Fruit fly (Drosophila melanogaster) whole organism, embryonic: ENCODE results near the gene net.

Experiments used
- Asciz ChIP-seq: fragments of 200-800 bp; sonication (Bioruptor generic); optimal IDR thresholded peaks from 2 replicates; lab custom pipeline; 2017; ENCODE audit warnings: missing biosample characterization, mild to moderate bottlenecking, missing genetic modification characterization, missing genetic modification reagents
- B-H2 ChIP-seq: fragments of 200-800 bp; sonication (Bioruptor generic); optimal IDR thresholded peaks from 2 replicates; lab custom pipeline; 2018; ENCODE audit warnings: missing biosample characterization, mild to moderate bottlenecking, missing genetic modification characterization
- Blimp-1 ChIP-seq: fragments of 200-800 bp; sonication (Bioruptor generic); optimal IDR thresholded peaks from 3 replicates; lab custom pipeline; 2018; ENCODE audit warnings: missing biosample characterization, missing genetic modification characterization, mild to moderate bottlenecking, moderate library complexity, missing genetic modification reagents
- CG10209 ChIP-seq: fragments of 200-800 bp; sonication (Bioruptor generic); optimal IDR thresholded peaks from 3 replicates; lab custom pipeline; 2017; ENCODE audit warnings: missing biosample characterization, mild to moderate bottlenecking, missing genetic modification characterization, missing genetic modification reagents
- CG10366 ChIP-seq: fragments of 200-800 bp; sonication (Bioruptor generic); IDR thresholded peaks from 2 replicates; pipeline ENCODE4 v1.3.6; 2022; ENCODE audit warnings: missing biosample characterization, missing genetic modification characterization
- CG11456 ChIP-seq: fragments of 200-800 bp; sonication (Bioruptor generic); IDR thresholded peaks from 3 replicates; pipeline ENCODE4 v1.3.6; 2022; ENCODE audit warnings: missing biosample characterization, missing genetic modification characterization
- CG12071 ChIP-seq: fragments of 200-800 bp; sonication (Bioruptor generic); optimal IDR thresholded peaks from 3 replicates; lab custom pipeline; 2018; ENCODE audit warnings: missing biosample characterization, mild to moderate bottlenecking, missing genetic modification characterization
- CG12942 ChIP-seq: fragments of 200-800 bp; sonication (Bioruptor generic); optimal IDR thresholded peaks from 3 replicates; lab custom pipeline; 2016; ENCODE audit warnings: missing biosample characterization, missing genetic modification characterization
- CG13287 ChIP-seq: fragments of 200-800 bp; sonication (Bioruptor generic); IDR thresholded peaks from 2 replicates; pipeline ENCODE4 v1.3.6; 2022; ENCODE audit warnings: missing biosample characterization, missing genetic modification characterization; ENCODE audit not compliant: partially characterized antibody
- CG13624 ChIP-seq: fragments of 200-800 bp; sonication (Bioruptor generic); optimal IDR thresholded peaks from 2 replicates; lab custom pipeline; 2016; ENCODE audit warnings: missing biosample characterization, missing genetic modification characterization
- CG14050 ChIP-seq: fragments of 200-800 bp; sonication (Bioruptor generic); IDR thresholded peaks from 3 replicates; pipeline ENCODE4 v1.3.6; 2022; ENCODE audit warnings: missing biosample characterization, missing genetic modification characterization
- CG15479 ChIP-seq: fragments of 200-800 bp; sonication (Bioruptor generic); optimal IDR thresholded peaks from 3 replicates; lab custom pipeline; 2019; ENCODE audit warnings: missing biosample characterization, mild to moderate bottlenecking, missing genetic modification characterization, moderate library complexity
- CG16815 ChIP-seq: fragments of 200-800 bp; sonication (Bioruptor generic); optimal IDR thresholded peaks from 3 replicates; lab custom pipeline; 2017; ENCODE audit warnings: missing biosample characterization, mild to moderate bottlenecking, missing genetic modification characterization
- CG18599 ChIP-seq: fragments of 200-800 bp; sonication (Bioruptor generic); optimal IDR thresholded peaks from 3 replicates; lab custom pipeline; 2017; ENCODE audit warnings: missing biosample characterization, missing genetic modification characterization, mild to moderate bottlenecking, moderate library complexity, missing genetic modification reagents
- CG2712 ChIP-seq: fragments of 200-800 bp; optimal IDR thresholded peaks from 3 replicates; lab custom pipeline; 2019; ENCODE audit warnings: missing biosample characterization, mild to moderate bottlenecking, missing genetic modification characterization, moderate library complexity
- CG34224 ChIP-seq: fragments of 200-800 bp; sonication (Bioruptor generic); IDR thresholded peaks from 3 replicates; pipeline ENCODE4 v1.3.6; 2022; ENCODE audit warnings: missing biosample characterization, missing genetic modification characterization; ENCODE audit not compliant: partially characterized antibody
- CG3726 ChIP-seq: fragments of 200-800 bp; sonication (Bioruptor generic); IDR thresholded peaks from 3 replicates; pipeline ENCODE4, ENCODE4 v1.3.6; 2022; ENCODE audit warnings: missing biosample characterization, missing genetic modification characterization
- CG4730 ChIP-seq: fragments of 200-800 bp; sonication (Bioruptor generic); IDR thresholded peaks from 2 replicates; pipeline ENCODE4 v1.3.6; 2022; ENCODE audit warnings: missing biosample characterization, missing genetic modification characterization
- CG6791 ChIP-seq: fragments of 200-800 bp; sonication (Bioruptor generic); IDR thresholded peaks from 3 replicates; pipeline ENCODE4 v1.3.6; 2022; ENCODE audit warnings: missing biosample characterization, missing genetic modification characterization; ENCODE audit not compliant: partially characterized antibody
- CG8089 ChIP-seq: fragments of 200-800 bp; sonication (Bioruptor generic); optimal IDR thresholded peaks from 3 replicates; lab custom pipeline; 2016; ENCODE audit warnings: missing biosample characterization, missing genetic modification characterization
- Camta ChIP-seq: fragments of 200-800 bp; sonication (Bioruptor generic); optimal IDR thresholded peaks from 2 replicates; lab custom pipeline; 2016; ENCODE audit warnings: missing biosample characterization, missing genetic modification characterization
- CrebB ChIP-seq: fragments of 200-800 bp; sonication (Bioruptor generic); optimal IDR thresholded peaks from 3 replicates; lab custom pipeline; 2018; ENCODE audit warnings: missing biosample characterization, mild to moderate bottlenecking, missing genetic modification characterization
- Dad ChIP-seq: fragments of 200-800 bp; sonication (Bioruptor generic); optimal IDR thresholded peaks from 3 replicates; lab custom pipeline; 2016; ENCODE audit warnings: missing biosample characterization, missing genetic modification characterization
- Dll ChIP-seq: fragments of 200-800 bp; sonication (Bioruptor generic); IDR thresholded peaks from 4 replicates; pipeline ENCODE4 v1.3.6; 2022; ENCODE audit warnings: missing biosample characterization, missing genetic modification characterization; ENCODE audit not compliant: partially characterized antibody
- E2f2 ChIP-seq: fragments of 200-800 bp; sonication (Bioruptor generic); IDR thresholded peaks from 2 replicates; pipeline ENCODE4 v1.3.6; 2022; ENCODE audit warnings: missing biosample characterization, missing genetic modification characterization
- Fer1 ChIP-seq: fragments of 200-800 bp; sonication (Bioruptor generic); optimal IDR thresholded peaks from 2 replicates; lab custom pipeline; 2017; ENCODE audit warnings: missing biosample characterization, mild to moderate bottlenecking, missing genetic modification characterization
- Mes4 ChIP-seq: fragments of 200-800 bp; sonication (Bioruptor generic); optimal IDR thresholded peaks from 2 replicates; lab custom pipeline; 2016; ENCODE audit warnings: missing biosample characterization, missing genetic modification characterization
- Nf-YB ChIP-seq: fragments of 200-800 bp; sonication (Bioruptor generic); optimal IDR thresholded peaks from 3 replicates; lab custom pipeline; 2019; ENCODE audit warnings: missing biosample characterization, mild to moderate bottlenecking, missing genetic modification characterization, moderate library complexity
- PHDP ChIP-seq: fragments of 200-800 bp; sonication (Bioruptor generic); optimal IDR thresholded peaks from 3 replicates; lab custom pipeline; 2018; ENCODE audit warnings: missing biosample characterization, mild to moderate bottlenecking, missing genetic modification characterization, moderate library complexity
- Scr ChIP-seq: fragments of 200-800 bp; sonication (Bioruptor generic); IDR thresholded peaks from 2 replicates; pipeline ENCODE4 v1.3.6; 2022; ENCODE audit warnings: missing biosample characterization, missing genetic modification characterization; ENCODE audit not compliant: partially characterized antibody
- Sox100B ChIP-seq: fragments of 200-800 bp; sonication (Bioruptor generic); optimal IDR thresholded peaks from 3 replicates; lab custom pipeline; 2018; ENCODE audit warnings: missing biosample characterization, mild to moderate bottlenecking, missing genetic modification characterization
- Sox102F ChIP-seq: fragments of 200-800 bp; sonication (Bioruptor generic); optimal IDR thresholded peaks from 2 replicates; lab custom pipeline; 2018; ENCODE audit warnings: missing biosample characterization, mild to moderate bottlenecking, missing genetic modification characterization, moderate library complexity
- Sry-δ ChIP-seq: fragments of 200-800 bp; sonication (Bioruptor generic); optimal IDR thresholded peaks from 2 replicates; lab custom pipeline; 2016; ENCODE audit warnings: missing biosample characterization, missing genetic modification characterization
- bab2 ChIP-seq: fragments of 200-800 bp; sonication (Bioruptor generic); optimal IDR thresholded peaks from 2 replicates; lab custom pipeline; 2016; ENCODE audit warnings: missing biosample characterization, missing genetic modification characterization
- chm ChIP-seq: fragments of 200-800 bp; sonication (Bioruptor generic); IDR thresholded peaks from 2 replicates; pipeline ENCODE4 v1.3.6; 2022; ENCODE audit warnings: missing biosample characterization, missing genetic modification characterization
- ci ChIP-seq: fragments of 200-800 bp; sonication (Bioruptor generic); IDR thresholded peaks from 3 replicates; pipeline ENCODE4 v1.3.6; 2022; ENCODE audit warnings: missing biosample characterization, missing genetic modification characterization
- crp ChIP-seq, 2 experiments: fragments of 200-800 bp; sonication (Bioruptor generic); optimal IDR thresholded peaks; 2 replicates in 1 of 2; 3 replicates in 1 of 2; lab custom pipeline; 2017; ENCODE audit warnings: missing biosample characterization in 2 of 2, missing genetic modification characterization in 2 of 2, mild to moderate bottlenecking in 1 of 2, moderate library complexity in 1 of 2
- hbn ChIP-seq: fragments of 200-800 bp; sonication (Bioruptor generic); IDR thresholded peaks from 2 replicates; pipeline ENCODE4 v1.3.6; 2022; ENCODE audit warnings: missing biosample characterization, missing genetic modification characterization; ENCODE audit not compliant: partially characterized antibody
- lola ChIP-seq, 3 experiments: fragments of >200 bp in 2 of 3; fragments of 200-800 bp in 1 of 3; sonication (Bioruptor generic) in 1 of 3; optimal IDR thresholded peaks; 2 replicates each; lab custom pipeline; 2017 to 2019; ENCODE audit warnings: missing biosample characterization in 3 of 3, missing genetic modification characterization in 3 of 3, mild to moderate bottlenecking in 1 of 3, moderate library complexity in 1 of 3
- mirr ChIP-seq: fragments of 200-800 bp; sonication (Bioruptor generic); optimal IDR thresholded peaks from 3 replicates; lab custom pipeline; 2018; ENCODE audit warnings: missing biosample characterization, mild to moderate bottlenecking, missing genetic modification characterization
- peb ChIP-seq: fragments of 200-800 bp; sonication (Bioruptor generic); IDR thresholded peaks from 2 replicates; pipeline ENCODE4 v1.3.6; 2022; ENCODE audit warnings: missing biosample characterization, missing genetic modification characterization
- psq ChIP-seq: fragments of 200-800 bp; sonication (Bioruptor generic); optimal IDR thresholded peaks from 2 replicates; lab custom pipeline; 2017; ENCODE audit warnings: missing biosample characterization, missing genetic modification characterization
- pzg ChIP-seq: fragments of 200-800 bp; sonication (Bioruptor generic); optimal IDR thresholded peaks from 3 replicates; lab custom pipeline; 2018; ENCODE audit warnings: missing biosample characterization, mild to moderate bottlenecking, missing genetic modification characterization, moderate library complexity
- seq ChIP-seq: fragments of 200-800 bp; sonication (Bioruptor generic); IDR thresholded peaks from 2 replicates; pipeline ENCODE4 v1.3.6; 2022; ENCODE audit warnings: missing biosample characterization, missing genetic modification characterization
- sna ChIP-seq: fragments of 200-800 bp; sonication (Bioruptor generic); IDR thresholded peaks from 2 replicates; pipeline ENCODE4 v1.3.6; 2022; ENCODE audit warnings: missing biosample characterization, missing genetic modification characterization; ENCODE audit not compliant: partially characterized antibody
- sob ChIP-seq: fragments of 200-800 bp; sonication (Bioruptor generic); IDR thresholded peaks from 2 replicates; pipeline ENCODE4 v1.3.6; 2022; ENCODE audit warnings: missing biosample characterization, missing genetic modification characterization
- zfh1 ChIP-seq: fragments of 200-800 bp; sonication (Bioruptor generic); IDR thresholded peaks from 3 replicates; pipeline ENCODE4 v1.3.6; 2022; ENCODE audit warnings: missing biosample characterization, missing genetic modification characterization

Gene net

dm6 chr2L:72752-73435, 14.3 kb downstream of the net start (continued):
- TF ChIP-seq CG12942 (GFP tag; lab: Kevin White, UChicago) (no peak), zfh1 (GFP tag; lab: Robert Waterston, UW) (peak; percentile 13; the same call in 1 of the 3 replicates), sna (GFP tag; lab: Robert Waterston, UW) (peak; percentile 67), Sry-δ (peak; percentile 78), CG34224 (GFP tag; lab: Robert Waterston, UW) (peak; percentile 59; the same call in 1 of the 3 replicates), CG10366 (GFP tag; lab: Robert Waterston, UW) (peak; percentile 94), CG16815 (no peak), peb (GFP tag; lab: Robert Waterston, UW) (0 out of 2 replicates have a peak, but pooled peaks have one; percentile 6), CG10209 (peak; percentile 31), Nf-YB (GFP tag; lab: Kevin White, UChicago) (no peak), sob (GFP tag; lab: Robert Waterston, UW) (peak; percentile 61), Asciz (peak; percentile 24), CG15479 (GFP tag; lab: Kevin White, UChicago) (no peak), Dad (GFP tag; lab: Kevin White, UChicago) (peak; percentile 30), B-H2 (peak; percentile 83), ci (GFP tag; lab: Robert Waterston, UW) (peak; percentile 73; the same call in 2 of the 3 replicates), E2f2 (GFP tag; lab: Robert Waterston, UW) (peak; percentile 72), CG8089 (GFP tag; lab: Kevin White, UChicago) (peak; percentile 33), CG13287 (peak; percentile 81), CG2712 (peak; percentile 30), Scr (GFP tag; lab: Robert Waterston, UW) (peak; percentile 54; the same call in 1 of the 2 replicates), CG12071 (GFP tag; lab: Kevin White, UChicago) (peak; percentile 27), Fer1 (peak; percentile 35), Dll (GFP tag; lab: Robert Waterston, UW) (peak; percentile 68; the same call in 2 of the 4 replicates), pzg (GFP tag; lab: Kevin White, UChicago) (peak; percentile 66), Mes4 (GFP tag; lab: Kevin White, UChicago) (peak; percentile 43), lola (GFP tag; optimal IDR thresholded peaks at IDR 0.05; lab: Kevin White, UChicago) (no peak), CG4730 (GFP tag; lab: Robert Waterston, UW) (peak; percentile 45; the same call in 1 of the 2 replicates), CrebB (tag; lab: Kevin White, UChicago) (peak; percentile 21), Camta (peak; percentile 39), hbn (GFP tag; lab: Robert Waterston, UW) (peak; percentile 38), CG11456 (GFP tag; lab: Robert Waterston, UW) (no peak; the same call in 1 of the 3 replicates), Blimp-1 (GFP tag; lab: Kevin White, UChicago) (peak; percentile 16), PHDP (tag; lab: Kevin White, UChicago) (peak; percentile 49), CG13624 (peak; percentile 84), crp (GFP tag; optimal IDR thresholded peaks at IDR 0.05; lab: Kevin White, UChicago) (peak in 1 of 2 experiments; percentile 68), Sox100B (GFP tag; lab: Kevin White, UChicago) (no peak), Sox102F (GFP tag; lab: Kevin White, UChicago) (peak; percentile 47), CG6791 (GFP tag; lab: Robert Waterston, UW) (no peak; the same call in 2 of the 3 replicates), CG18599 (GFP tag; lab: Kevin White, UChicago) (peak; percentile 56), chm (peak; percentile 29; the same call in 1 of the 2 replicates), CG14050 (GFP tag; lab: Robert Waterston, UW) (peak; percentile 18; the same call in 1 of the 3 replicates), CG3726 (GFP tag; lab: Robert Waterston, UW) (no peak), seq (0 out of 2 replicates have a peak, but pooled peaks have one; percentile 56), bab2 (GFP tag; lab: Kevin White, UChicago) (peak; percentile 42), mirr (peak; percentile 54), psq (GFP tag; lab: Kevin White, UChicago) (peak; percentile 96)
